Fruit fly (Drosophila melanogaster) whole organism, embryonic: ENCODE data around the gene frtz.

ENCODE experiments used
- CG10654 ChIP-seq: fragments of 200-800 bp; sonication (Bioruptor generic); optimal IDR thresholded peaks from 2 replicates; lab custom pipeline; 2016; ENCODE audit warnings: missing biosample characterization, missing genetic modification characterization
- CG12769 ChIP-seq: fragments of 200-800 bp; sonication (Bioruptor generic); optimal IDR thresholded peaks from 2 replicates; lab custom pipeline; 2019; ENCODE audit warnings: missing biosample characterization, mild to moderate bottlenecking, missing genetic modification characterization, moderate library complexity
- CG14860 ChIP-seq: fragments of 200-800 bp; sonication (Bioruptor generic); IDR thresholded peaks from 3 replicates; pipeline ENCODE4 v1.3.6; 2022; ENCODE audit warnings: missing biosample characterization, missing genetic modification characterization; ENCODE audit not compliant: partially characterized antibody
- CG14965 ChIP-seq: fragments of 200-800 bp; sonication (Bioruptor generic); optimal IDR thresholded peaks from 2 replicates; lab custom pipeline; 2016; ENCODE audit warnings: missing biosample characterization, missing genetic modification characterization, borderline replicate concordance
- CG15479 ChIP-seq: fragments of 200-800 bp; sonication (Bioruptor generic); optimal IDR thresholded peaks from 3 replicates; lab custom pipeline; 2019; ENCODE audit warnings: missing biosample characterization, mild to moderate bottlenecking, missing genetic modification characterization, moderate library complexity
- CG16813 ChIP-seq: fragments of 200-800 bp; sonication (Bioruptor generic); IDR thresholded peaks from 3 replicates; pipeline ENCODE4 v1.3.6; 2022; ENCODE audit warnings: missing biosample characterization, missing genetic modification characterization; ENCODE audit not compliant: partially characterized antibody
- CG17359 ChIP-seq: fragments of 200-800 bp; sonication (Bioruptor generic); optimal IDR thresholded peaks from 3 replicates; lab custom pipeline; 2018; ENCODE audit warnings: missing biosample characterization, mild to moderate bottlenecking, missing genetic modification characterization, moderate library complexity
- CG18262 ChIP-seq: fragments of 200-800 bp; optimal IDR thresholded peaks from 3 replicates; lab custom pipeline; 2019; ENCODE audit warnings: missing biosample characterization, mild to moderate bottlenecking, missing genetic modification characterization, moderate library complexity
- CG2129 ChIP-seq: fragments of 200-800 bp; sonication (Bioruptor generic); IDR thresholded peaks from 2 replicates; pipeline ENCODE4 v1.3.6; 2022; ENCODE audit warnings: missing biosample characterization, missing genetic modification characterization; ENCODE audit not compliant: partially characterized antibody
- CG2875 ChIP-seq: fragments of 200-800 bp; sonication (Bioruptor generic); optimal IDR thresholded peaks from 2 replicates; lab custom pipeline; 2017; ENCODE audit warnings: missing biosample characterization, mild to moderate bottlenecking, missing genetic modification characterization, missing genetic modification reagents
- CG32532 ChIP-seq: fragments of 200-800 bp; sonication (Bioruptor generic); IDR thresholded peaks from 2 replicates; pipeline ENCODE4 v1.3.6; 2022; ENCODE audit warnings: missing biosample characterization, missing genetic modification characterization
- CG32772 ChIP-seq: fragments of 200-800 bp; sonication (Bioruptor generic); IDR thresholded peaks from 2 replicates; pipeline ENCODE4 v1.3.6; 2022; ENCODE audit warnings: missing biosample characterization, missing genetic modification characterization
- CG34422 ChIP-seq: fragments of 200-800 bp; sonication (Bioruptor generic); IDR thresholded peaks from 3 replicates; pipeline ENCODE4 v1.3.6; 2022; ENCODE audit warnings: missing biosample characterization, missing genetic modification characterization
- CG3847 ChIP-seq: fragments of 200-800 bp; sonication (Bioruptor generic); IDR thresholded peaks from 2 replicates; pipeline ENCODE4 v1.3.6; 2022; ENCODE audit warnings: missing biosample characterization, missing genetic modification characterization
- CG7271 ChIP-seq: fragments of 200-800 bp; sonication (Bioruptor generic); optimal IDR thresholded peaks from 2 replicates; lab custom pipeline; 2018; ENCODE audit warnings: missing biosample characterization, mild to moderate bottlenecking, missing genetic modification characterization, moderate library complexity
- CG8359 ChIP-seq: fragments of 200-800 bp; sonication (Bioruptor generic); optimal IDR thresholded peaks from 2 replicates; lab custom pipeline; 2017; ENCODE audit warnings: missing biosample characterization, mild to moderate bottlenecking, missing genetic modification characterization, borderline replicate concordance
- CG9817 ChIP-seq: fragments of 200-800 bp; sonication (Bioruptor generic); optimal IDR thresholded peaks from 2 replicates; lab custom pipeline; 2018; ENCODE audit warnings: missing biosample characterization, mild to moderate bottlenecking, missing genetic modification characterization, moderate library complexity
- CkIIα-i1 ChIP-seq: fragments of 200-800 bp; sonication (Bioruptor generic); IDR thresholded peaks from 2 replicates; pipeline ENCODE4 v1.3.6; 2022; ENCODE audit warnings: missing biosample characterization, missing genetic modification characterization
- CrebB ChIP-seq: fragments of 200-800 bp; sonication (Bioruptor generic); optimal IDR thresholded peaks from 3 replicates; lab custom pipeline; 2018; ENCODE audit warnings: missing biosample characterization, mild to moderate bottlenecking, missing genetic modification characterization
- D ChIP-seq, 2 experiments: fragments of 200-800 bp in 1 of 2; fragments of >200 bp in 1 of 2; sonication (Bioruptor generic) in 1 of 2; optimal IDR thresholded peaks; 2 replicates in 1 of 2; 3 replicates in 1 of 2; lab custom pipeline; 2017; ENCODE audit warnings: mild to moderate bottlenecking in 1 of 2, missing biosample characterization in 1 of 2, missing genetic modification characterization in 1 of 2, missing genetic modification reagents in 1 of 2
- D19A ChIP-seq: fragments of 200-800 bp; optimal IDR thresholded peaks from 3 replicates; lab custom pipeline; 2019; ENCODE audit warnings: missing biosample characterization, mild to moderate bottlenecking, missing genetic modification characterization, moderate library complexity
- Doc3 ChIP-seq: fragments of 200-800 bp; sonication (Bioruptor generic); IDR thresholded peaks from 3 replicates; pipeline ENCODE4 v1.3.6; 2022; ENCODE audit warnings: missing biosample characterization, missing genetic modification characterization; ENCODE audit not compliant: partially characterized antibody
- Fer3 ChIP-seq: fragments of 200-800 bp; sonication (Bioruptor generic); optimal IDR thresholded peaks from 2 replicates; lab custom pipeline; 2018; ENCODE audit warnings: missing biosample characterization, mild to moderate bottlenecking, missing genetic modification characterization, moderate library complexity
- Gsc ChIP-seq: fragments of 200-800 bp; sonication (Bioruptor generic); IDR thresholded peaks from 2 replicates; pipeline ENCODE4 v1.3.6; 2022; ENCODE audit warnings: missing biosample characterization, missing genetic modification characterization
- H2.0 ChIP-seq: fragments of 200-800 bp; sonication (Bioruptor generic); IDR thresholded peaks from 2 replicates; pipeline ENCODE4 v1.3.6; 2022; ENCODE audit warnings: missing biosample characterization, missing genetic modification characterization
- Jarid2 ChIP-seq: fragments of 200-800 bp; sonication (Bioruptor generic); optimal IDR thresholded peaks from 3 replicates; lab custom pipeline; 2017; ENCODE audit warnings: mild to moderate bottlenecking, missing biosample characterization, missing genetic modification reagents, missing genetic modification characterization
- Myb ChIP-seq: fragments of 200-800 bp; sonication (Bioruptor generic); optimal IDR thresholded peaks from 2 replicates; lab custom pipeline; 2016; ENCODE audit warnings: missing biosample characterization, missing genetic modification characterization
- Poxn ChIP-seq: fragments of 200-800 bp; sonication (Bioruptor generic); IDR thresholded peaks from 2 replicates; pipeline ENCODE4 v1.3.6; 2022; ENCODE audit warnings: missing biosample characterization, missing genetic modification characterization
- Stat92E ChIP-seq, 3 experiments: fragments of >200 bp in 2 of 3; fragments of 200-800 bp in 1 of 3; sonication (Bioruptor generic) in 1 of 3; optimal IDR thresholded peaks; 2 replicates each; lab custom pipeline; 2017 to 2019; ENCODE audit warnings: missing biosample characterization in 3 of 3, missing genetic modification characterization in 3 of 3, mild to moderate bottlenecking in 1 of 3, moderate library complexity in 1 of 3
- Vsx1 ChIP-seq: fragments of 200-800 bp; sonication (Bioruptor generic); optimal IDR thresholded peaks from 2 replicates; lab custom pipeline; 2017; ENCODE audit warnings: missing biosample characterization, mild to moderate bottlenecking, missing genetic modification characterization, missing genetic modification reagents
- amos ChIP-seq: fragments of 200-800 bp; sonication (Bioruptor generic); IDR thresholded peaks from 2 replicates; pipeline ENCODE4 v1.3.6; 2022; ENCODE audit warnings: missing biosample characterization, missing genetic modification characterization; ENCODE audit not compliant: partially characterized antibody
- ara ChIP-seq: fragments of 200-800 bp; sonication (Bioruptor generic); IDR thresholded peaks from 2 replicates; pipeline ENCODE4 v1.3.6; 2022; ENCODE audit warnings: missing biosample characterization, missing genetic modification characterization
- crp ChIP-seq, 2 experiments: fragments of 200-800 bp; sonication (Bioruptor generic); optimal IDR thresholded peaks; 2 replicates in 1 of 2; 3 replicates in 1 of 2; lab custom pipeline; 2017; ENCODE audit warnings: missing biosample characterization in 2 of 2, missing genetic modification characterization in 2 of 2, mild to moderate bottlenecking in 1 of 2, moderate library complexity in 1 of 2
- ems ChIP-seq: fragments of 200-800 bp; sonication (Bioruptor generic); optimal IDR thresholded peaks from 3 replicates; lab custom pipeline; 2016; ENCODE audit warnings: missing biosample characterization, missing genetic modification characterization
- exex ChIP-seq: fragments of 200-800 bp; sonication (Bioruptor generic); optimal IDR thresholded peaks from 4 replicates; lab custom pipeline; 2018; ENCODE audit warnings: missing biosample characterization, mild to moderate bottlenecking, missing genetic modification characterization, moderate library complexity
- fu2 ChIP-seq: fragments of 200-800 bp; sonication (Bioruptor generic); optimal IDR thresholded peaks from 2 replicates; lab custom pipeline; 2016; ENCODE audit warnings: missing biosample characterization, missing genetic modification characterization
- gcm ChIP-seq: fragments of 200-800 bp; sonication (Bioruptor generic); optimal IDR thresholded peaks from 2 replicates; lab custom pipeline; 2019; ENCODE audit warnings: missing biosample characterization, mild to moderate bottlenecking, missing genetic modification characterization, moderate library complexity
- gfzf ChIP-seq: fragments of 200-800 bp; sonication (Bioruptor generic); optimal IDR thresholded peaks from 2 replicates; lab custom pipeline; 2016; ENCODE audit warnings: missing biosample characterization, mild to moderate bottlenecking, missing genetic modification characterization, moderate library complexity
- ham ChIP-seq: fragments of 200-800 bp; sonication (Bioruptor generic); IDR thresholded peaks from 2 replicates; pipeline ENCODE4 v1.3.6; 2022; ENCODE audit warnings: missing biosample characterization, missing genetic modification characterization
- hth ChIP-seq: fragments of >200 bp; optimal IDR thresholded peaks from 2 replicates; lab custom pipeline; 2017; ENCODE audit warnings: inconsistent platforms
- inv ChIP-seq: fragments of 200-800 bp; sonication (Bioruptor generic); IDR thresholded peaks from 2 replicates; pipeline ENCODE4 v1.3.6; 2022; ENCODE audit warnings: missing biosample characterization, missing genetic modification characterization; ENCODE audit not compliant: partially characterized antibody
- kay ChIP-seq: fragments of 200-800 bp; sonication (Bioruptor generic); optimal IDR thresholded peaks from 2 replicates; lab custom pipeline; 2016; ENCODE audit warnings: missing biosample characterization, missing genetic modification characterization
- kni ChIP-seq: fragments of 200-800 bp; sonication (Bioruptor generic); optimal IDR thresholded peaks from 3 replicates; lab custom pipeline; 2017; ENCODE audit warnings: mild to moderate bottlenecking, missing biosample characterization, missing genetic modification reagents, missing genetic modification characterization
- mam ChIP-seq: fragments of 200-800 bp; sonication (Bioruptor generic); optimal IDR thresholded peaks from 3 replicates; lab custom pipeline; 2016; ENCODE audit warnings: missing biosample characterization, missing genetic modification characterization
- rib ChIP-seq: fragments of 200-800 bp; sonication (Bioruptor generic); IDR thresholded peaks from 2 replicates; pipeline ENCODE4 v1.3.6; 2022; ENCODE audit warnings: missing biosample characterization, missing genetic modification characterization
- salm ChIP-seq: fragments of 200-800 bp; sonication (Bioruptor generic); optimal IDR thresholded peaks from 2 replicates; lab custom pipeline; 2018; ENCODE audit warnings: missing biosample characterization, mild to moderate bottlenecking, missing genetic modification characterization
- sens ChIP-seq: fragments of 200-800 bp; sonication (Bioruptor generic); peaks from one replicate; lab custom pipeline; 2016; ENCODE audit warnings: missing biosample characterization, missing genetic modification characterization
- shn ChIP-seq: fragments of 200-800 bp; sonication (Bioruptor generic); optimal IDR thresholded peaks from 3 replicates; lab custom pipeline; 2016; ENCODE audit warnings: missing biosample characterization, missing genetic modification characterization
- trh ChIP-seq: fragments of 200-800 bp; sonication (Bioruptor generic); optimal IDR thresholded peaks from 2 replicates; lab custom pipeline; 2016; ENCODE audit warnings: missing biosample characterization, missing genetic modification characterization
- zen2 ChIP-seq: fragments of 200-800 bp; sonication (Bioruptor generic); IDR thresholded peaks from 3 replicates; pipeline ENCODE4 v1.3.6; 2022; ENCODE audit warnings: missing biosample characterization, missing genetic modification characterization; ENCODE audit not compliant: partially characterized antibody

Gene frtz

dm6 chr2L:1751953-1752352 lies 36.3 kb upstream of the frtz start, which contains the start of the genes CG17712 and CG17648 (continued):
- no peak for TF ChIP-seq CG8359 (GFP tag; lab: Kevin White, UChicago)
- TF ChIP-seq gcm (GFP tag; lab: Kevin White, UChicago) = peak; percentile 72
- no peak; the same call in 1 of the 2 replicates for TF ChIP-seq CG3847 (GFP tag; lab: Robert Waterston, UW)
- no peak for TF ChIP-seq mam (GFP tag; lab: Kevin White, UChicago)
- no peak for TF ChIP-seq D (optimal IDR thresholded peaks at IDR 0.05; lab: Kevin White, UChicago)
- TF ChIP-seq D (GFP tag; optimal IDR thresholded peaks at IDR 0.05; lab: Kevin White, UChicago) = no peak
- TF ChIP-seq amos (GFP tag; lab: Robert Waterston, UW) = peak; percentile 88
- TF ChIP-seq CG32772 (GFP tag; lab: Robert Waterston, UW) = no peak
- TF ChIP-seq Fer3 = no peak
- TF ChIP-seq CG12769 = no peak
- TF ChIP-seq zen2 (GFP tag; lab: Robert Waterston, UW) = peak; percentile 71; the same call in 2 of the 3 replicates
- TF ChIP-seq sens (GFP tag; lab: Kevin White, UChicago) = peak; percentile 58
- TF ChIP-seq fu2 (GFP tag; lab: Kevin White, UChicago) = no peak
- no peak for TF ChIP-seq Stat92E (GFP tag; optimal IDR thresholded peaks at IDR 0.05; lab: Kevin White, UChicago)
- no peak for TF ChIP-seq CG18262
- no peak for TF ChIP-seq kay (GFP tag; lab: Kevin White, UChicago)
- no peak for TF ChIP-seq CG9817 (tag; lab: Kevin White, UChicago)
- TF ChIP-seq Gsc (GFP tag; lab: Robert Waterston, UW) = no peak
- TF ChIP-seq CG2875 (GFP tag; lab: Kevin White, UChicago) = no peak
- no peak for TF ChIP-seq ham (GFP tag; lab: Robert Waterston, UW)
- TF ChIP-seq Vsx1 (GFP tag; lab: Kevin White, UChicago) = no peak
- peak; percentile 31 to 90 for TF ChIP-seq crp (GFP tag; optimal IDR thresholded peaks at IDR 0.05; lab: Kevin White, UChicago)
- TF ChIP-seq CrebB (tag; lab: Kevin White, UChicago) = no peak
- TF ChIP-seq CG2129 (GFP tag; lab: Robert Waterston, UW) = peak; percentile 51
- no peak for TF ChIP-seq Myb (GFP tag; lab: Kevin White, UChicago)
- no peak for TF ChIP-seq ems (GFP tag; lab: Kevin White, UChicago)
- no peak for TF ChIP-seq D19A (tag; lab: Kevin White, UChicago)
- no peak for TF ChIP-seq trh (GFP tag; lab: Kevin White, UChicago)
- peak; percentile 85 for TF ChIP-seq Doc3 (GFP tag; lab: Robert Waterston, UW)
- no peak for TF ChIP-seq Jarid2 (GFP tag; lab: Kevin White, UChicago)
- no peak for TF ChIP-seq CG14965 (GFP tag; lab: Kevin White, UChicago)
- TF ChIP-seq CkIIα-i1 = no peak
- TF ChIP-seq kni = no peak
- no peak for TF ChIP-seq CG7271
- no peak for TF ChIP-seq CG32532 (GFP tag; lab: Robert Waterston, UW)
- TF ChIP-seq exex (tag; lab: Kevin White, UChicago) = no peak
- TF ChIP-seq rib (GFP tag; lab: Robert Waterston, UW) = no peak
- TF ChIP-seq CG10654 (GFP tag; lab: Kevin White, UChicago) = no peak
- TF ChIP-seq CG16813 = peak; percentile 82
- TF ChIP-seq inv (GFP tag; lab: Robert Waterston, UW) = peak; percentile 65
- TF ChIP-seq H2.0 (GFP tag; lab: Robert Waterston, UW) = no peak
- peak; percentile 64 for TF ChIP-seq CG14860 (GFP tag; lab: Robert Waterston, UW)
- no peak for TF ChIP-seq ara (GFP tag; lab: Robert Waterston, UW)
- no peak for TF ChIP-seq shn
- no peak for TF ChIP-seq gfzf (GFP tag; lab: Kevin White, UChicago)
- TF ChIP-seq CG34422 (GFP tag; lab: Robert Waterston, UW) = no peak
- TF ChIP-seq Poxn (GFP tag; lab: Robert Waterston, UW) = no peak
- TF ChIP-seq hth (lab: Kevin White, UChicago) = no peak
- no peak for TF ChIP-seq CG15479
- TF ChIP-seq salm = no peak
- TF ChIP-seq CG17359 (tag; lab: Kevin White, UChicago) = no peak
